Fruit fly (Drosophila melanogaster) whole organism, embryonic: ENCODE data around the gene Tgt.

Source experiments
- CG11504 ChIP-seq: fragments of 200-800 bp; sonication (Bioruptor generic); optimal IDR thresholded peaks from 3 replicates; lab custom pipeline; 2019; ENCODE audit warnings: missing biosample characterization, mild to moderate bottlenecking, missing genetic modification characterization, moderate library complexity
- CG12299 ChIP-seq: fragments of 200-800 bp; sonication (Bioruptor generic); optimal IDR thresholded peaks from 2 replicates; lab custom pipeline; 2018; ENCODE audit warnings: missing biosample characterization, mild to moderate bottlenecking, missing genetic modification characterization
- CG13894 ChIP-seq: fragments of 200-800 bp; sonication (Bioruptor generic); optimal IDR thresholded peaks from 3 replicates; lab custom pipeline; 2018; ENCODE audit warnings: missing biosample characterization, mild to moderate bottlenecking, missing genetic modification characterization, moderate library complexity
- CG15073 ChIP-seq: fragments of 200-800 bp; sonication (Bioruptor generic); optimal IDR thresholded peaks from 2 replicates; lab custom pipeline; 2016; ENCODE audit warnings: missing biosample characterization, missing genetic modification characterization
- CG1603 ChIP-seq: fragments of 200-800 bp; sonication (Bioruptor generic); optimal IDR thresholded peaks from 2 replicates; lab custom pipeline; 2019; ENCODE audit warnings: missing biosample characterization, mild to moderate bottlenecking, missing genetic modification characterization, moderate library complexity
- CG17328 ChIP-seq: fragments of 200-800 bp; sonication (Bioruptor generic); IDR thresholded peaks from 2 replicates; pipeline ENCODE4 v1.3.6; 2022; ENCODE audit warnings: missing biosample characterization, missing genetic modification characterization
- CG1792 ChIP-seq: fragments of 200-800 bp; sonication (Bioruptor generic); optimal IDR thresholded peaks from 2 replicates; lab custom pipeline; 2016; ENCODE audit warnings: missing biosample characterization, missing genetic modification characterization
- CG2129 ChIP-seq: fragments of 200-800 bp; sonication (Bioruptor generic); IDR thresholded peaks from 2 replicates; pipeline ENCODE4 v1.3.6; 2022; ENCODE audit warnings: missing biosample characterization, missing genetic modification characterization; ENCODE audit not compliant: partially characterized antibody
- CG2678 ChIP-seq: fragments of 200-800 bp; sonication (Bioruptor generic); optimal IDR thresholded peaks from 3 replicates; lab custom pipeline; 2019; ENCODE audit warnings: missing biosample characterization, mild to moderate bottlenecking, missing genetic modification characterization, moderate library complexity
- CG32532 ChIP-seq: fragments of 200-800 bp; sonication (Bioruptor generic); IDR thresholded peaks from 2 replicates; pipeline ENCODE4 v1.3.6; 2022; ENCODE audit warnings: missing biosample characterization, missing genetic modification characterization
- CG33557 ChIP-seq: fragments of 200-800 bp; sonication (Bioruptor generic); optimal IDR thresholded peaks from 2 replicates; lab custom pipeline; 2019; ENCODE audit warnings: missing biosample characterization, mild to moderate bottlenecking, missing genetic modification characterization, moderate library complexity
- CG3726 ChIP-seq: fragments of 200-800 bp; sonication (Bioruptor generic); IDR thresholded peaks from 3 replicates; pipeline ENCODE4, ENCODE4 v1.3.6; 2022; ENCODE audit warnings: missing biosample characterization, missing genetic modification characterization
- CG3995 ChIP-seq: fragments of 200-800 bp; sonication (Bioruptor generic); optimal IDR thresholded peaks from 3 replicates; lab custom pipeline; 2016; ENCODE audit warnings: missing biosample characterization, missing genetic modification characterization
- CG42726 ChIP-seq: fragments of 200-800 bp; sonication (Bioruptor generic); IDR thresholded peaks from 2 replicates; pipeline ENCODE4 v1.3.6; 2022; ENCODE audit warnings: missing biosample characterization, missing genetic modification characterization; ENCODE audit not compliant: partially characterized antibody
- CG4820 ChIP-seq: fragments of 200-800 bp; sonication (Bioruptor generic); optimal IDR thresholded peaks from 3 replicates; lab custom pipeline; 2016; ENCODE audit warnings: missing biosample characterization, missing genetic modification characterization
- CG6272 ChIP-seq: fragments of 200-800 bp; sonication (Bioruptor generic); IDR thresholded peaks from 2 replicates; pipeline ENCODE4 v1.3.6; 2022; ENCODE audit warnings: missing biosample characterization, missing genetic modification characterization
- CG7839 ChIP-seq: fragments of 200-800 bp; sonication (Bioruptor generic); optimal IDR thresholded peaks from 3 replicates; lab custom pipeline; 2018; ENCODE audit warnings: missing biosample characterization, mild to moderate bottlenecking, missing genetic modification characterization, moderate library complexity
- CG9932 ChIP-seq: fragments of 200-800 bp; sonication (Bioruptor generic); IDR thresholded peaks from 2 replicates; pipeline ENCODE4 v1.3.6; 2022; ENCODE audit warnings: missing biosample characterization, missing genetic modification characterization
- CTCF ChIP-seq: fragments of 200-800 bp; sonication (Bioruptor generic); optimal IDR thresholded peaks from 2 replicates; lab custom pipeline; 2017; ENCODE audit warnings: missing biosample characterization, mild to moderate bottlenecking, missing genetic modification characterization, moderate library complexity
- Chrac-16 ChIP-seq: fragments of 200-800 bp; sonication (Bioruptor generic); optimal IDR thresholded peaks from 3 replicates; lab custom pipeline; 2016; ENCODE audit warnings: missing biosample characterization, missing genetic modification characterization
- D19A ChIP-seq: fragments of 200-800 bp; optimal IDR thresholded peaks from 3 replicates; lab custom pipeline; 2019; ENCODE audit warnings: missing biosample characterization, mild to moderate bottlenecking, missing genetic modification characterization, moderate library complexity
- Deaf1 ChIP-seq: fragments of 200-800 bp; optimal IDR thresholded peaks from 3 replicates; lab custom pipeline; 2019; ENCODE audit warnings: missing biosample characterization, mild to moderate bottlenecking, missing genetic modification characterization, moderate library complexity
- Dref ChIP-seq: fragments of 200-800 bp; sonication (Bioruptor generic); IDR thresholded peaks from 2 replicates; pipeline ENCODE4 v1.3.6; 2022; ENCODE audit warnings: missing biosample characterization, missing genetic modification characterization
- ERR ChIP-seq: fragments of 200-800 bp; sonication (Bioruptor generic); optimal IDR thresholded peaks from 2 replicates; lab custom pipeline; 2016; ENCODE audit warnings: missing biosample characterization, missing genetic modification characterization
- Ets65A ChIP-seq: fragments of 200-800 bp; sonication (Bioruptor generic); peaks from one replicate; lab custom pipeline; 2016; ENCODE audit warnings: missing biosample characterization, missing genetic modification characterization
- Kr ChIP-seq: fragments of 200-800 bp; sonication (Bioruptor generic); optimal IDR thresholded peaks from 2 replicates; lab custom pipeline; 2017; ENCODE audit warnings: missing biosample characterization, mild to moderate bottlenecking, missing genetic modification characterization
- MTF-1 ChIP-seq: fragments of 200-800 bp; sonication (Bioruptor generic); optimal IDR thresholded peaks from 2 replicates; lab custom pipeline; 2018; ENCODE audit warnings: missing biosample characterization, mild to moderate bottlenecking, missing genetic modification characterization, borderline replicate concordance
- NC2β ChIP-seq: fragments of 200-800 bp; sonication (Bioruptor generic); optimal IDR thresholded peaks from 2 replicates; lab custom pipeline; 2016; ENCODE audit warnings: missing biosample characterization, missing genetic modification characterization
- Nf-YA ChIP-seq: fragments of 200-800 bp; sonication (Bioruptor generic); IDR thresholded peaks from 2 replicates; pipeline ENCODE4 v1.3.6; 2022; ENCODE audit warnings: missing biosample characterization, missing genetic modification characterization
- Sox102F ChIP-seq: fragments of 200-800 bp; sonication (Bioruptor generic); optimal IDR thresholded peaks from 2 replicates; lab custom pipeline; 2018; ENCODE audit warnings: missing biosample characterization, mild to moderate bottlenecking, missing genetic modification characterization, moderate library complexity
- Vsx1 ChIP-seq: fragments of 200-800 bp; sonication (Bioruptor generic); optimal IDR thresholded peaks from 2 replicates; lab custom pipeline; 2017; ENCODE audit warnings: missing biosample characterization, mild to moderate bottlenecking, missing genetic modification characterization, missing genetic modification reagents
- amos ChIP-seq: fragments of 200-800 bp; sonication (Bioruptor generic); IDR thresholded peaks from 2 replicates; pipeline ENCODE4 v1.3.6; 2022; ENCODE audit warnings: missing biosample characterization, missing genetic modification characterization; ENCODE audit not compliant: partially characterized antibody
- chm ChIP-seq: fragments of 200-800 bp; sonication (Bioruptor generic); IDR thresholded peaks from 2 replicates; pipeline ENCODE4 v1.3.6; 2022; ENCODE audit warnings: missing biosample characterization, missing genetic modification characterization
- fd64A ChIP-seq: fragments of 200-800 bp; sonication (Bioruptor generic); optimal IDR thresholded peaks from 3 replicates; lab custom pipeline; 2018; ENCODE audit warnings: missing biosample characterization, mild to moderate bottlenecking, missing genetic modification characterization
- h ChIP-seq: fragments of >200 bp; optimal IDR thresholded peaks from 2 replicates; lab custom pipeline; 2017
- hth ChIP-seq: fragments of >200 bp; optimal IDR thresholded peaks from 2 replicates; lab custom pipeline; 2017; ENCODE audit warnings: inconsistent platforms
- ind ChIP-seq: fragments of 200-800 bp; sonication (Bioruptor generic); optimal IDR thresholded peaks from 3 replicates; lab custom pipeline; 2016; ENCODE audit warnings: missing biosample characterization, missing genetic modification characterization
- kah ChIP-seq: fragments of 200-800 bp; sonication (Bioruptor generic); optimal IDR thresholded peaks from 2 replicates; lab custom pipeline; 2018; ENCODE audit warnings: missing biosample characterization, mild to moderate bottlenecking, missing genetic modification characterization
- pum ChIP-seq: fragments of 200-800 bp; sonication (Bioruptor generic); optimal IDR thresholded peaks from 2 replicates; lab custom pipeline; 2016; ENCODE audit warnings: missing biosample characterization, missing genetic modification characterization
- scrt ChIP-seq: fragments of 200-800 bp; sonication (Bioruptor generic); optimal IDR thresholded peaks from 2 replicates; lab custom pipeline; 2018; ENCODE audit warnings: missing biosample characterization, mild to moderate bottlenecking, missing genetic modification characterization, moderate library complexity
- sens ChIP-seq: fragments of 200-800 bp; sonication (Bioruptor generic); peaks from one replicate; lab custom pipeline; 2016; ENCODE audit warnings: missing biosample characterization, missing genetic modification characterization
- stwl ChIP-seq: fragments of 200-800 bp; sonication (Bioruptor generic); optimal IDR thresholded peaks from 3 replicates; lab custom pipeline; 2018; ENCODE audit warnings: missing biosample characterization, mild to moderate bottlenecking, missing genetic modification characterization, moderate library complexity
- tna ChIP-seq: fragments of 200-800 bp; sonication (Bioruptor generic); IDR thresholded peaks from 2 replicates; pipeline ENCODE4 v1.3.6; 2022; ENCODE audit warnings: missing biosample characterization, missing genetic modification characterization; ENCODE audit not compliant: partially characterized antibody
- ttk ChIP-seq: fragments of 200-800 bp; sonication (Bioruptor generic); IDR thresholded peaks from 2 replicates; pipeline ENCODE4 v2.1.2; 2022; ENCODE audit warnings: missing biosample characterization, missing genetic modification characterization

The Tgt gene

DNA sequence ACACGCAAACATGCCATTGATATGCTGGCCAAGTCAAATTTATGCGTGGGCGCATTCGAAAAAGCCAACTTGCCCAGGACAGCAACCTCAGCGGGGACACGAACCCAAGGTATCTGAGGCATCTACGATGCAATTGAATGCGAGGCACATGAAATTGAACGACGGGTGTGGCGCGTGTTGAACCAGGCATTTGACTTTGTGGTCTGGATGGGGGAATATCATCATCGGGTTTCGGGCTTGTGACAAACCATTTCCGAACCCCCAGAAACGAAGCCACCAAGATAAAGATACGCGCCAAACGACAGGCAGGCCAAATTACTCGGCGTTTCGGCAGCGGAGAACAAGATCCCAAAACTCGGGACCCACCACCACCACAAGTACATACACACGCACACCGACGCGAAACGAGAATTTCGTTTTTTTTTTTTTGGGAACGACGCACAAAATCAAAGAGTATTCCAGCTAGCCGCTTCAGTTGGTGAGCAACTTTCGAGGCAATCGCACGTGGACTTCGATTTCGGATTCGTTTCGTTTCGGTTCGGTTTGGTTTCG is 41.1 kb upstream of the Tgt start, which contains the start of gene MFS3 (continued):
- peak; percentile 98 for TF ChIP-seq Deaf1 (tag; lab: Kevin White, UChicago)
- peak; percentile 82 for TF ChIP-seq CTCF
- no peak for TF ChIP-seq Chrac-16 (GFP tag; lab: Kevin White, UChicago)
- TF ChIP-seq CG3726 (GFP tag; lab: Robert Waterston, UW), result no peak
- TF ChIP-seq Kr (GFP tag; lab: Kevin White, UChicago), result no peak
- peak; percentile 25 for TF ChIP-seq CG2678 (tag; lab: Kevin White, UChicago)
- peak; percentile 13; the same call in 1 of the 2 replicates for TF ChIP-seq CG32532 (GFP tag; lab: Robert Waterston, UW)
- peak; percentile 8 for TF ChIP-seq Vsx1 (GFP tag; lab: Kevin White, UChicago)
- 0 out of 2 replicates have a peak, but pooled peaks have one; percentile 29 for TF ChIP-seq Dref
- TF ChIP-seq ttk (GFP tag; lab: Robert Waterston, UW), result no peak
- no peak for TF ChIP-seq CG17328 (GFP tag; lab: Robert Waterston, UW)
- no peak for TF ChIP-seq ind (GFP tag; lab: Kevin White, UChicago)
- TF ChIP-seq MTF-1 (GFP tag; lab: Kevin White, UChicago), result peak; percentile 51
- no peak for TF ChIP-seq h
- no peak for TF ChIP-seq CG3995 (GFP tag; lab: Kevin White, UChicago)
- peak; percentile 53 for TF ChIP-seq CG11504
- TF ChIP-seq CG1603, result peak; percentile 80
- no peak for TF ChIP-seq CG7839
- no peak for TF ChIP-seq CG12299
- 0 out of 2 replicates have a peak, but pooled peaks have one; percentile 11 for TF ChIP-seq amos (GFP tag; lab: Robert Waterston, UW)
- no peak for TF ChIP-seq chm
- peak; percentile 54 for TF ChIP-seq stwl (tag; lab: Kevin White, UChicago)
- TF ChIP-seq CG2129 (GFP tag; lab: Robert Waterston, UW), result no peak

DNA sequence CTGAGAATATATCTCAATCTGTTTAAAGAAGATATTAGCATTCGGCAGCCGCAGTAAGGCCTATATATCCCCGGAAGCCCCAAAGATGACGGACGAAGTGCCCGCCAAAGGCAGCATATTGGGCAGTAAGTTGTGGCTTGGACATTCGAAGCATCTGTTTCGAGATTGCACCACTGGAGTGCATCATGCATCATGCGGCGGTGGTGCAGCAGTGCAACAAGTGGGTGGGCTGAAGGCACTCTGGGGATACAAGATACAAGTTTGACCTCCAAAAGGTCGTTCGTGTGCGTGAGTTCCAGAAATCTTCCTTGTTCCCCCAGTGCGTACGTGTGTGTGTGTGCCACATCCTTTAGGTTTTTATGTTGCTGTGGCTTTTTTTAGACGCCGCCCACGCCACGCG is 40.6 kb upstream of the Tgt start:
- TF ChIP-seq Sox102F (no peak), CG4820 (no peak), CG33557 (GFP tag; lab: Kevin White, UChicago) (no peak), sens (GFP tag; lab: Kevin White, UChicago) (no peak), pum (GFP tag; lab: Kevin White, UChicago) (no peak), Ets65A (GFP tag; lab: Kevin White, UChicago) (peak; percentile 17), tna (no peak), CG13894 (tag; lab: Kevin White, UChicago) (peak; percentile 44), CG1792 (GFP tag; lab: Kevin White, UChicago) (no peak), CG42726 (GFP tag; lab: Robert Waterston, UW) (0 out of 2 replicates have a peak, but pooled peaks have one; percentile 3), NC2β (GFP tag; lab: Kevin White, UChicago) (no peak), hth (lab: Kevin White, UChicago) (no peak), CG6272 (GFP tag; lab: Robert Waterston, UW) (no peak), Nf-YA (GFP tag; lab: Robert Waterston, UW) (no peak), ERR (GFP tag; lab: Kevin White, UChicago) (peak; percentile 87), fd64A (GFP tag; lab: Kevin White, UChicago) (no peak), kah (peak; percentile 75), scrt (GFP tag; lab: Kevin White, UChicago) (peak; percentile 58), CG15073 (no peak), D19A (tag; lab: Kevin White, UChicago) (peak; percentile 43), CG9932 (GFP tag; lab: Robert Waterston, UW) (no peak)
- TF ChIP-seq, all 482 proteins: peak for 7
